Worm (Caenorhabditis elegans): ENCODE results near the gene sir-2.1.

The sir-2.1 gene

DNA sequence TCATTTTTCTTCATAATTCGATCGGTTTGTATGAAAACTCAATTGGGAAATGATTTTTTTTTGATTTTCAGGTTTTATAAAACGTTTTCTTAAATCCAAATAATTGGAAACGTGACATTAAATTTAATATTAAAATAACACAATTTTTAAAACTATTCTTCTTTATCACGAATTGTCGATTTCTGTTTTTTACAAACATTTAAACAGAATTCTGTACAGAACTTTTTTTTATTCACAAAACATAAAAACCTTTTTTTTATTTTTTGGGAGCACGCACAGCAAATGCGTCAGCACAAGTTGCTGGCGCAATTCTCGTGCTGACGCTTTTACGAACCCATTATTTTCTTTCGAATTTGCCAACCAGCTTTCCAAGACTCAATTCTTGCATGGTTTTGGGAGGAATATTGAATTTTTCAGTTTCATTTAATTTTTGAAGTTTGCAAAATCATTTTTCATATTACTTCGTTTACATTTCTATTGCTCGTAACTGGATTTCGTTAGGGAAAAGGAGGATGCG lies 7.8 kb upstream of the sir-2.1 start, which contains the start of gene mpz-5:
mpz-5 (minus strand) TSS at position 51 of the 517 bp plus-strand sequence.
- TF ChIP-seq dao-5 (tag; optimal IDR thresholded peaks at IDR 0.05) (no peak), W03F9.2 (tag; optimal IDR thresholded peaks at IDR 0.05) (peak; percentile 86), him-1 (tag; optimal IDR thresholded peaks at IDR 0.05) (no peak)

DNA sequence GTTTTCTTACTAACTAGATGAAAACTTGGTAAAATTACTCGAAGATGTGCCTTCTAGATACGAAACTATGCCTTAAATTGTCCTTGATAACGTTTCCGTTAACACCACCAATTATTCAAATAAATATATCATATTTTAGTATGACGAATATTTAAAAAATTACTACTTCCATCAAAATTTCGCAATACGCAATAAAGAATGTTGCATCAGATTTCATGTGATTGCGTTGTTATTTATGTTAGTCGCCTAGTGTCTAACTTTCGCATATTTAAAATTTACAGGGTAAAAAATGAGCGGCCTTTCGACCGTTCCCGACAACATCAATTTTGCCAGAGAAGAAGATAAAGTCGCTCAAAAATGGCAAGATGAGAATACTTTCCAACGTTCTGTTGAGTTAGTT lies 2.3 kb upstream of the sir-2.1 start, which contains the start of gene iars-1:
iars-1 (plus strand) TSS at position 276 of the 400 bp plus-strand sequence.
- TF ChIP-seq W03F9.2 (tag; optimal IDR thresholded peaks at IDR 0.05) = no peak
- no peak for TF ChIP-seq dao-5 (tag; optimal IDR thresholded peaks at IDR 0.05)
- TF ChIP-seq him-1 (tag; optimal IDR thresholded peaks at IDR 0.05) = no peak

DNA sequence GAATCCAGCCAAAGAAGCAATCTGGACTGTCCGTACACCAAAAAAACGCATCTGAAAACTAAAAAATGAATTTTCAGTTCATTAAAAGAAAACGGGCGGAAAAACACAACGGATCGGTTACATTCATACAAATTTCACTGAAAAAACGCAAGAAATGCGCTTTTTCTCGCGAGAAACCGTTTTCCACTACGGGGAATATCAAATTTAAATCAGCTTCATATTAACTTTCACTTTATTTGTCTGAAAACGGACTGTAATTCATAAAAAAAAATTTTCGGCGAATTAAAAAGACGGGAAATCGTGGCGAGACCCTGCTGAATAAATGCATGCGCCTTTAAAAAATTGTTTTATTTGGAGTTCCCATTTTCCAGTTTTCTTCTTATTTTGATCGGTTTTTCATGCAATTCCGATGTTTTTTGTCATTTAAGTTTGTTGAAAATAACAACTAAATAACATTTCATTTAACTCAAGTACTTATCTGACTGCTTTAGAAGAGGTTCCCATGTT lies 1.8 kb upstream of the sir-2.1 start, which contains the start of gene pges-2:
pges-2 (minus strand) TSS at position 51 of the 507 bp plus-strand sequence.
- TF ChIP-seq him-1 (tag; optimal IDR thresholded peaks at IDR 0.05) (no peak), W03F9.2 (tag; optimal IDR thresholded peaks at IDR 0.05) (peak; percentile 44)

DNA sequence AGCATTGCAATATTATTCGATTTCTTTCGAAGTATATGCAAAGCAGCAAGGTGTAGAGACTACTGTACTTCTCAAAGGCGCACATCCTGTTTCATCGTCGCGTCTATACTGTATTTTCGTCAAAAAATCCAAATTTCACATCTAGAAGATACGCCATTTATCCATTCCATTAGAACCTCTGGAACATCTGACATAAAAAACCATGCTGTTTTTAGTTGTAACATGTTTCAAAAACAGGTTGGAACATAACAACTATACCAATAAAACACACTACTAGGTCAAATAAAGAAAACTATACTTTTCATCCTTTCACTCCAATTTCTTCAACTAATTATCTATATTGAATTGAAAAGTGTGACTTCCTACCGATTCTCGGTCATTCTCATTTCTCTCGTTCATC lies 5.7 kb downstream of the sir-2.1 start, which contains the start of gene ugt-59:
ugt-59 (plus strand) TSS at position 301 of the 400 bp plus-strand sequence.
- no peak for TF ChIP-seq W03F9.2 (tag; optimal IDR thresholded peaks at IDR 0.05)
- no peak for TF ChIP-seq dao-5 (tag; optimal IDR thresholded peaks at IDR 0.05)
- no peak for TF ChIP-seq him-1 (tag; optimal IDR thresholded peaks at IDR 0.05)

DNA sequence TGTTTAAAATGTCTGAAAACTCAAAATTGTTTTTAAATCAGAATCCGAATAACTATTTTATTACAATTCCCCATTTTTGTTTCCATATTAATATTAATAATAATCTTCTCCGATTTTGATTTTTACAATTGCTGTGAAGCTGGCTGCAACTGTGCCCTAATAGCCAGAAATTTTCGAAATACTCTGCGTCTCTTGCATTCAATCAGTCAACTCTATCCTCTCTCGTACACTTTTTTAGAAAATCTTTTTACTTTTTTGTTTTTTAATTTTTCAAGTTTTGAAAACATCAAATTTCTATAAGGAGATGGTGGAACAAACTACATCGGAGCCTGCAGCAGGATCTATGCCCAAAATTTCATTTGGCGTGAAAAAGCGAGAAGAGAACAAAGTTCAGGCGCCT lies 8.2 kb downstream of the sir-2.1 start, which contains the start of gene gkow-1:
gkow-1 (plus strand) TSS at position 301 of the 400 bp plus-strand sequence.
- TF ChIP-seq dao-5 (tag; optimal IDR thresholded peaks at IDR 0.05) (no peak), him-1 (tag; optimal IDR thresholded peaks at IDR 0.05) (no peak), W03F9.2 (tag; optimal IDR thresholded peaks at IDR 0.05) (no peak)

DNA sequence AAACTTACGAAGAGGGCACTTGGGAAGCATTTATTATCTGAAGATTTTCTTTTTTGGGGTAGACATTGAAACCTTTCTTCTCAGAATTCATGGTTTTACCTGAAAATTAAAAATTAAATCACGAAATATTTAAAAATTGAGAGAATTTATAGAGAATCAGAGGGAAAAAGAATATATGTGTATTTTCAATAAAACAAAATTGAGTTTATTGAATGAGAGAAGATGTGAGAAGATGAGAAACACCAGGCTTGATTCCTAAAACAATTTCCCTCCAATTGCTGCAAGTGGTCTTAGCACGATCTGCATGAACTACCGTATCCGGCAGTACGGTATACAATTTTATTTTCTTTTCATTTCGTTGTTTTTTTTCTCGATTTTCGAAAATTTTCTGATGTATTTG lies 9.0 kb downstream of the sir-2.1 start, which contains the start of gene R11A8.1:
R11A8.1 (minus strand) TSS at position 101 of the 400 bp plus-strand sequence.
- no peak for TF ChIP-seq W03F9.2 (tag; optimal IDR thresholded peaks at IDR 0.05)
- TF ChIP-seq him-1 (tag; optimal IDR thresholded peaks at IDR 0.05) = no peak
- TF ChIP-seq dao-5 (tag; optimal IDR thresholded peaks at IDR 0.05) = no peak

DNA sequence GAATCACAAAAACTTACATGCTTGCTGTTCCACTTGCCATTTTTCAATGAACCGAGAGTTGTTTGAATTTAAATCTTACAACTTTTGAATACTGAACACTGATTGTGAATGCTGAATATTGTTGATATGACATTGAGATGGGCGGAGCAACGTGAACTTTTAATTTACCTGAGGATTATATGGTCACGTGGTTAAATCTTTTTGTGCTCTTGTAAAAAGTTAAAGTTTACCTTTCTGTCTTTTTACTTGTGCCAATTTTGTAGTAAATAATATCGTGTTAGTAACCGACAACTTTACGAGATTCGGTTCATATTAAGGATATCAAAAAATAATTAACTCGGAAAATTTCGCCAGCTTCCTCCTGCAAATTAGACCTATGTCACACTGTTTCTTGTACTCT lies 13.8 kb downstream of the sir-2.1 start, which contains the start of gene Y43C5B.2:
Y43C5B.2 (minus strand) TSS at position 101 of the 400 bp plus-strand sequence.
- TF ChIP-seq him-1 (tag; optimal IDR thresholded peaks at IDR 0.05) (no peak), W03F9.2 (tag; optimal IDR thresholded peaks at IDR 0.05) (no peak), dao-5 (tag; optimal IDR thresholded peaks at IDR 0.05) (no peak)

DNA sequence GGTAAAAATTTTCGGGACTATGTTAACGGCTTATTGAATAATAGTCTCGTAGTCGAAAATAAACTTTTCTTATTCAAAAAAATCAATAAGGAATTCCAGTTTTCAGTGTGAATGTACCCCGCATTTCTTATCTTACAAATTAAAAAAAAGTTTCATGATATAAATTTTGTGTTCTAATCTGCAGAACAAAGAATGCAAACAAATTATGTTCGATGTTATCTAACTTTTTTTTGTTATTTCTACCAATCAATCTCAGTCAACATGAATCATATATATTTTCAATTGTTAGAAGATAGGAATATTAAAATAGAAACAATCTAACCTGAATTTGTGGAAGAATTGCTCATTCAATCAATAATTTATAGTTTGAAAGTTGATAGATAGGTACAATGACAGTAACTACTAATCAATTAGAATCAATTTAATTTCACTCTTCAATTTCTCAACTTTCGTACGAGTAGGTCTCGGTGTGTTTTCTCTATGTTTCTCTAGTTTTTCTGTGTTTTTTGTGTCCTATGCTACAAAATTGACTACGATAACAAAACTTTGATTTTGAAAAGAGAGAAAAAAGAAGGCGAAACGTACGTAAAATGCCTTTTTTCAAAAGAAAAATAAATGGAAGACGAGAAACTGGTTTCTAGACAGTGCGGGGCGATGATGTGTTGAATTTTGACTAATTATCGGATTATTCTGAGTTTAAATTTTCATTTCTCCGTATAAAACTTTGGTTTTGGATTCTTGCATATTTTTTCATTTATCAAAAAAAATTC lies 16.0 kb downstream of the sir-2.1 start, which contains the start of the genes unc-43 and Y43C5B.3:
unc-43 (minus strand) TSS at position 347 of the 770 bp plus-strand sequence.
Y43C5B.3 (plus strand) TSS at position 720 of the 770 bp plus-strand sequence.
- TF ChIP-seq W03F9.2 (tag; optimal IDR thresholded peaks at IDR 0.05) (no peak), him-1 (tag; optimal IDR thresholded peaks at IDR 0.05) (no peak), dao-5 (tag; optimal IDR thresholded peaks at IDR 0.05) (no peak)

DNA sequence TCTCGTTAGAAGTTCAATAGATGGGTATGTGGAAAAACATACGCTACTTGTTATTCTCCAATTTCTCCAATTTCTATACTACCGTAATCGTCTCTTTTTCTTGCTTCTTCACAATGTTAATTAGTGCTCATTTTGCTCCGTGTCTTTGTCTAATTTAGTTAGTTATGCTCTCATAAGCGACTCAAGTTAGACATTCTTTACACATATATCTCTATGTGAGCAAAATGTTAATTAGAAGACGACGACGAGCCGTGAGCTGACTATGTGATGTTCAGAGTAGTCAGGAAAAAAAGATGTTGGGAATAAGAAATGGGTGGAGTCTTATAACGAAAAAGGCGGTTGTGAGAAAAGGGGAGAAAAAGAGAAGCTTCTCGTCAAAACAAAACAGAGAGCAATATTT lies 18.5 kb downstream of the sir-2.1 start:
- no peak for TF ChIP-seq W03F9.2 (tag; optimal IDR thresholded peaks at IDR 0.05)
- TF ChIP-seq dao-5 (tag; optimal IDR thresholded peaks at IDR 0.05) = no peak

DNA sequence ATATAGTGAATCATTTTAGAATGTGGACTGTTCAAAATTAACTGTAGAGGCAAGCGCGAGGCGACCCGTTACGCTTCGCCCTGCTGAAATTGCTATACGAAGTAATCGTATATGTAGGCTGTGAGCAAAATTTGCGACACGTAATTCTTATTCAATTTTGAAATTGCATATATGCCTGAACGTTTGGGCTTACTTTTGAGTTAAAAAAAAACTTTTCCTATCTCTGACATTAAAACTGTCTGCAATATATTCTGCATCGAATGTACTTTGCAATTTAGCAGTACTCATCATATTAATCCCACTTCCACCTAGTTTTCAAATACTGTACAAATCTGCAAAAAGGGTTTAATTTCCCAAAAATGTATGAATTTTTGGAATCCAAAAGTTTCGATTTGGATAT lies 19.1 kb downstream of the sir-2.1 start:
- TF ChIP-seq him-1 (tag; optimal IDR thresholded peaks at IDR 0.05) = no peak
- TF ChIP-seq W03F9.2 (tag; optimal IDR thresholded peaks at IDR 0.05) = no peak
- no peak for TF ChIP-seq dao-5 (tag; optimal IDR thresholded peaks at IDR 0.05)

DNA sequence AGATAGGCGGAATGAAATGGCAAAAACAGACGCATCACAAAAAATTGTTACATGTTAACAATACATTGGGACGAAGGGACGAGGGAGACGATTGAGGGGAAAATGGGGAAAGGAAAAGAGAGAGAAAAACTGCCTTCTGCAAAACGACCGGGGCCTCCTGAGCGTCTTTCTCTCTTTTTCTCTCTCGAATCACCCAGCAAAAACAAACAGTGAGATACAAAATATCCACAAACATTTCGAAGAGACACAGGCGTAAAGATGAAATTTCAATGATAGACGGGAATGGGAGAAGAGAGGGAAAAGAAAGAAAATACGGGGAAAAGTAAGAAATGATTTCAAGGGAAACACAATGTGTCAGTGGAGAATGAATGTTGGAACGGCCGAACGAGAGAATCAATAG lies 20.0 kb downstream of the sir-2.1 start:
- peak; percentile 32 for TF ChIP-seq him-1 (tag; optimal IDR thresholded peaks at IDR 0.05)
- peak; percentile 7 for TF ChIP-seq W03F9.2 (tag; optimal IDR thresholded peaks at IDR 0.05)
- TF ChIP-seq dao-5 (tag; optimal IDR thresholded peaks at IDR 0.05) = no peak

DNA sequence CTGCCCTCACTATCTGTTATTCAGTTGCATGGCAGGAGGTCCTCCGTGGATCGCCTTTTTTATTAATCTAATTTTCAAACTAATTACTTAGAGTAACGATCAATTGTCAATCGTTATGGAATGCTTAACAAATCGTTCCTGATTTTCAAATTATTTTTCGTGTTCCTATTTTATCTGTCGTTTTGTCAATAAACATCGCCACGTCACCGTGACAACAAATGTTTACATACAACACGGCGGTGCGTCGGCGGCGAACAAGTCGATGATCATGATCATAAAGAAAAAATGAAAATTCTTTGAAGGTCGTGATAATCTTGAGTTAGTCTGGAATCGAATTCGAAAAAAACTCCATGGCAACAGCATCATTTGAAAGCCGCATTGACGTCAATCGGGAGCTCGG lies 20.5 kb downstream of the sir-2.1 start:
- TF ChIP-seq W03F9.2 (tag; optimal IDR thresholded peaks at IDR 0.05) = no peak
- no peak for TF ChIP-seq him-1 (tag; optimal IDR thresholded peaks at IDR 0.05)
- no peak for TF ChIP-seq dao-5 (tag; optimal IDR thresholded peaks at IDR 0.05)

DNA sequence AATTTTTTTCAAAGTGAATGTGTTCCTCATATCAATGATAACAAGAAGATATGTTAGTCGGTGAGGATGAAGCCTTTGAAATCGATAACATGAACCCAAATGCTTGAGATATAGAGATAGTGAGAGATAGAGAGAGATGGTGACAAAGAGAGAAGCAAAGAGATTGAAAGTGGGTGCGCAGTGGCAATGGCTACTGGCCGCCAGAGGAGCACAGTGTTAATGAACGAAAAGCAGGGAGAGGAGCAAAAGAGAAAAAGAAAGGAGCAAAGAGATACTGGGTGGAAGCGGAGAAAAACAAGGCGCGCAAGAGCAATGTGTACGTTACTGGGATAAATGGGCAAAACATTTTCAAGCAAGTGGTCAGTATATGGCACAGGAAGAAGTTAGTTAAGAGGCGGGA lies 21.4 kb downstream of the sir-2.1 start:
- TF ChIP-seq W03F9.2 (tag; optimal IDR thresholded peaks at IDR 0.05) = no peak
- TF ChIP-seq him-1 (tag; optimal IDR thresholded peaks at IDR 0.05) = peak; percentile 1

DNA sequence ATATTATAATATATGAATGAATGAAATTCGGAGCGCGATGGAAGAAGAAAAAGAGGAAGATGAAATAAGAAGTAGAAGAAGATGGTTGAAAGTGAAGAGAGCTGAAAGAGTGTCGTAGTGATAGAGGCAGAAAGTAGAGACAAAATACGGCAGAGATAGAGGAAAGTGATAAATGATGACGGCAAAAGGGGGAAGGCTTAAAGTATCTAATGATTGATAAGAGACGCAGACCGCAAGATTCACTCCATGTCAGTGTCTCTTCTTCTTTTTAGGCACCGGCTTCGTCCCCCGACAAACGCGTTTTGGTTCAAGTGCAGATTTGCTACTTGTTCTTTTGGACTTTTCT lies 23.7 kb downstream of the sir-2.1 start:
- peak; percentile 27 for TF ChIP-seq W03F9.2 (tag; optimal IDR thresholded peaks at IDR 0.05)
- no peak for TF ChIP-seq dao-5 (tag; optimal IDR thresholded peaks at IDR 0.05)
- TF ChIP-seq him-1 (tag; optimal IDR thresholded peaks at IDR 0.05) = no peak
